Worm (Caenorhabditis elegans): Measurements from ENCODE around the gene sru-28.

DNA sequence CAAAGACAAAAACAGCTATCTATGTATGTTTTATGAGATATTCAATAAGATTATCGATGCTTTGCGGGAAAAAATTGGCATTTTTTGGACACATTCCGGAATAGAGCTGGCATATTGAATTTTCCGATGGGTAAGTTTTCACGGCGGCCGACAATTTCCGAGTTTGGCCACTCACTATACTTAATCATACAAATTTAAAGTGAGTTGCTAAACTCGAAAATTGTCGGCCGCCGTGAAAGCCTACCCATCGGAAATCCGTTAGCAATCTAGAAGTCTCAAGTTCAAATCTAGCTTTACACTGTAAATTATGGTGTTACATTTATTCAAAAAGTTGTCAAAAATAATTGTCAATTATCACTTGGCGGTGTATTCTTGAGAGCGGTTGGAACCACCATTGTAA is 44.6 kb downstream of the sru-28 start:
- TF ChIP-seq pha-4 (GFP tag; IDR thresholded peaks at IDR 0.05) (no peak), pha-4 (tag; optimal IDR thresholded peaks at IDR 0.05) (no peak), tra-1 (GFP tag; IDR thresholded peaks at IDR 0.05) (no peak), skn-1 (tag; optimal IDR thresholded peaks at IDR 0.05) (no peak), fkh-10 (GFP tag; optimal IDR thresholded peaks at IDR 0.05) (no peak), unc-62 (GFP tag; optimal IDR thresholded peaks at IDR 0.05 in 1 of 2) (no peak), unc-62 (tag; optimal IDR thresholded peaks at IDR 0.05) (no peak), lin-15B (tag; optimal IDR thresholded peaks at IDR 0.05) (no peak), nhr-11 (tag; optimal IDR thresholded peaks at IDR 0.05) (no peak), nhr-42 (GFP tag; IDR thresholded peaks at IDR 0.05) (no peak), R02D3.7 (tag; optimal IDR thresholded peaks at IDR 0.05) (no peak)

Data from whole organism, L4 larva.